Fruit fly (Drosophila melanogaster): Measurements from ENCODE around the gene CG13693.

DNA sequence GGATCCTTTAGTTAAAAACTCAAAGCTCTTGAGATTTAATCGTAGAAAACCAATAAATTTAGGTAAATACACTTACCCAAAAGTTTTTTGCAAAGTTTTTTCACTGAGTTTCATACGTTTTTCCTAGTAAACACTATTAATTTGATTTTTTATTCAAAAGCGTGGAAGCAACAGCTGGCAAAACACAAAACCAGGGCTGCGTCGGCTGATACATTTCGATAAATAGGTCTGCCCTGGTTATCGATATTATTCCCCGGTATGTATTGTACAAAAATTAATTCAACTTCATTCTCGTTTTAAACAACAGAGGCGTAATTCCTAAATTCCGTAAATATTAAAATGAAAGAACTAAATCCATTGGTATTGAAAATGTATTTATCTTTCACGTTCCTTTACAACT lies 39.3 kb downstream of the CG13693 start, which contains the start of gene Dus1:
- TF ChIP-seq Mnt (GFP tag; optimal IDR thresholded peaks at IDR 0.05) (peak; percentile 66), CG1620 (GFP tag; optimal IDR thresholded peaks at IDR 0.05) (no peak), CG12768 (GFP tag; optimal IDR thresholded peaks at IDR 0.05) (no peak)
